Fruit fly (Drosophila melanogaster): ENCODE results near the gene kst.
A peak's percentile ranks its signal among the peaks of the same experiment; 100 is the strongest.

Gene kst

DNA sequence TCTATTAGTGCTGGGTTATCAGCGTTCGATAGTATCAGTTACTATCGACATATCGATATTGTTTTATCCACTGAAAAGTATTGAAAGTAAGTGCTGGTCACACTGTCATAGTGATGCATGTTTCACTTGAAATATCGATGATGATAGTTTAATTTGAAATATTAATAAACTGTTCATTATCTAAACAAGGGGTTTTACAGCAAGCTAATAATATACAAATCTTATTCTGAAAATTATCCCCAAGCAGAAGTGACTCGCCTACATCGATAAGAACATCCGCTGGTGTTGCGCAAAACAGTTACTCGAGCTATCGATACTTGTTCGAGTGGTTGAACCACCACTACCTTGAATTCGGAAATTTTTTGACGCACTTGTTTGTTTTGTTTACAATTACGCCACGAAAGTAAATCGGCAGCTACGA is 17.4 kb upstream of the kst start, which contains the start of the genes PIG-C, CG12016 and Dpm2 (continued):
- TF ChIP-seq sc (optimal IDR thresholded peaks at IDR 0.05) (no peak), sc (GFP tag; optimal IDR thresholded peaks at IDR 0.05) (no peak), C15 (GFP tag; IDR thresholded peaks at IDR 0.05) (0 out of 3 replicates have a peak, but pooled peaks have one; percentile 50), Nf-YB (GFP tag; optimal IDR thresholded peaks at IDR 0.05) (no peak), eve (GFP tag; optimal IDR thresholded peaks at IDR 0.05) (no peak), ken (GFP tag; IDR thresholded peaks at IDR 0.05) (no peak), her (GFP tag; optimal IDR thresholded peaks at IDR 0.05) (peak; percentile 18), CG6654 (GFP tag; optimal IDR thresholded peaks at IDR 0.05) (no peak), Chrac-16 (GFP tag; optimal IDR thresholded peaks at IDR 0.05) (peak; percentile 81), so (GFP tag; IDR thresholded peaks at IDR 0.05) (no peak), onecut (GFP tag; IDR thresholded peaks at IDR 0.05) (0 out of 2 replicates have a peak, but pooled peaks have one; percentile 7), org-1 (GFP tag; optimal IDR thresholded peaks at IDR 0.05) (no peak), hbn (GFP tag; IDR thresholded peaks at IDR 0.05; ENCODE audit: partially characterized antibody) (peak; percentile 95), CG11504 (tag; optimal IDR thresholded peaks at IDR 0.05) (no peak), chn (GFP tag; optimal IDR thresholded peaks at IDR 0.05) (peak; percentile 77), CG14965 (GFP tag; optimal IDR thresholded peaks at IDR 0.05; ENCODE audit: borderline replicate concordance) (no peak), repo (GFP tag; optimal IDR thresholded peaks at IDR 0.05) (peak; percentile 52), CG10209 (GFP tag; optimal IDR thresholded peaks at IDR 0.05) (peak; percentile 35), odd (GFP tag; optimal IDR thresholded peaks at IDR 0.05) (no peak), Vsx1 (GFP tag; optimal IDR thresholded peaks at IDR 0.05) (no peak), CG6175 (GFP tag; IDR thresholded peaks at IDR 0.05) (no peak), Bteb2 (GFP tag; optimal IDR thresholded peaks at IDR 0.05) (peak; percentile 69), ci (GFP tag; IDR thresholded peaks at IDR 0.05) (no peak), phol (tag; optimal IDR thresholded peaks at IDR 0.05) (peak; percentile 80), CG1792 (GFP tag; optimal IDR thresholded peaks at IDR 0.05) (peak; percentile 53), CG14050 (GFP tag; IDR thresholded peaks at IDR 0.05) (0 out of 3 replicates have a peak, but pooled peaks have one; percentile 28), Hr39 (optimal IDR thresholded peaks at IDR 0.05) (no peak), CG3995 (GFP tag; optimal IDR thresholded peaks at IDR 0.05) (peak; percentile 94), CG31441 (GFP tag; IDR thresholded peaks at IDR 0.05) (peak; percentile 69; the same call in 1 of the 2 replicates), CG10543 (GFP tag; optimal IDR thresholded peaks at IDR 0.05) (peak; percentile 76), tin (GFP tag; optimal IDR thresholded peaks at IDR 0.05) (peak; percentile 68), Camta (GFP tag; optimal IDR thresholded peaks at IDR 0.05) (peak; percentile 54), Nf-YA (GFP tag; IDR thresholded peaks at IDR 0.05) (0 out of 2 replicates have a peak, but pooled peaks have one; percentile 6), CG1603 (tag; optimal IDR thresholded peaks at IDR 0.05) (no peak), oc (tag; optimal IDR thresholded peaks at IDR 0.05) (no peak), hth (optimal IDR thresholded peaks at IDR 0.05) (no peak), CG2202 (tag; optimal IDR thresholded peaks at IDR 0.05) (peak; percentile 31), sob (GFP tag; IDR thresholded peaks at IDR 0.05) (peak; percentile 73), CG10565 (GFP tag; optimal IDR thresholded peaks at IDR 0.05) (no peak), sna (GFP tag; IDR thresholded peaks at IDR 0.05; ENCODE audit: partially characterized antibody) (peak; percentile 97), CG6272 (GFP tag; IDR thresholded peaks at IDR 0.05) (peak; percentile 67; the same call in 1 of the 2 replicates), Atf3 (GFP tag; optimal IDR thresholded peaks at IDR 0.05) (peak; percentile 45), CG12659 (GFP tag; optimal IDR thresholded peaks at IDR 0.05) (peak; percentile 86), pzg (GFP tag; optimal IDR thresholded peaks at IDR 0.05) (peak; percentile 91), Kr (GFP tag; optimal IDR thresholded peaks at IDR 0.05) (no peak), Mrtf (GFP tag; IDR thresholded peaks at IDR 0.05) (no peak), pita (GFP tag; optimal IDR thresholded peaks at IDR 0.05) (no peak), amos (GFP tag; IDR thresholded peaks at IDR 0.05; ENCODE audit: partially characterized antibody) (peak; percentile 98), CG6689 (GFP tag; IDR thresholded peaks at IDR 0.05) (peak; percentile 52; the same call in 1 of the 2 replicates), CG12104 (GFP tag; optimal IDR thresholded peaks at IDR 0.05) (peak; percentile 24), CG2889 (GFP tag; IDR thresholded peaks at IDR 0.05) (0 out of 3 replicates have a peak, but pooled peaks have one; percentile 38), tup (GFP tag; optimal IDR thresholded peaks at IDR 0.05) (peak; percentile 20)
